Fruit fly (Drosophila melanogaster) whole organism, embryonic: ENCODE results near the gene CG14839.

Source experiments
- Abd-B ChIP-seq: fragments of 200-800 bp; sonication (Bioruptor generic); optimal IDR thresholded peaks from 2 replicates; lab custom pipeline; 2018; ENCODE audit warnings: missing biosample characterization, mild to moderate bottlenecking, missing genetic modification characterization, moderate library complexity
- Adf1 ChIP-seq: fragments of 200-800 bp; sonication (Bioruptor generic); IDR thresholded peaks from 2 replicates; pipeline ENCODE4 v1.3.6; 2022; ENCODE audit warnings: missing biosample characterization, missing genetic modification characterization
- B-H2 ChIP-seq: fragments of 200-800 bp; sonication (Bioruptor generic); optimal IDR thresholded peaks from 2 replicates; lab custom pipeline; 2018; ENCODE audit warnings: missing biosample characterization, mild to moderate bottlenecking, missing genetic modification characterization
- CG10543 ChIP-seq: fragments of 200-800 bp; sonication (Bioruptor generic); optimal IDR thresholded peaks from 3 replicates; lab custom pipeline; 2017; ENCODE audit warnings: missing biosample characterization, mild to moderate bottlenecking, missing genetic modification characterization, moderate library complexity
- CG10565 ChIP-seq: fragments of 200-800 bp; sonication (Bioruptor generic); optimal IDR thresholded peaks from 3 replicates; lab custom pipeline; 2016; ENCODE audit warnings: missing biosample characterization, mild to moderate bottlenecking, missing genetic modification characterization
- CG10979 ChIP-seq: fragments of 200-800 bp; sonication (Bioruptor generic); optimal IDR thresholded peaks from 2 replicates; lab custom pipeline; 2018; ENCODE audit warnings: missing biosample characterization, mild to moderate bottlenecking, missing genetic modification characterization, moderate library complexity
- CG11398 ChIP-seq: fragments of 200-800 bp; sonication (Bioruptor generic); optimal IDR thresholded peaks from 2 replicates; lab custom pipeline; 2016; ENCODE audit warnings: missing biosample characterization, missing genetic modification characterization
- CG12104 ChIP-seq: fragments of 200-800 bp; sonication (Bioruptor generic); optimal IDR thresholded peaks from 3 replicates; lab custom pipeline; 2016; ENCODE audit warnings: missing biosample characterization, missing genetic modification characterization
- CG12155 ChIP-seq: fragments of 200-800 bp; sonication (Bioruptor generic); optimal IDR thresholded peaks from 3 replicates; lab custom pipeline; 2016; ENCODE audit warnings: missing biosample characterization, missing genetic modification characterization
- CG13287 ChIP-seq: fragments of 200-800 bp; sonication (Bioruptor generic); IDR thresholded peaks from 2 replicates; pipeline ENCODE4 v1.3.6; 2022; ENCODE audit warnings: missing biosample characterization, missing genetic modification characterization; ENCODE audit not compliant: partially characterized antibody
- CG14667 ChIP-seq: fragments of 200-800 bp; sonication (Bioruptor generic); IDR thresholded peaks from 2 replicates; pipeline ENCODE4 v1.3.6; 2022; ENCODE audit warnings: missing biosample characterization, missing genetic modification characterization
- CG15073 ChIP-seq: fragments of 200-800 bp; sonication (Bioruptor generic); optimal IDR thresholded peaks from 2 replicates; lab custom pipeline; 2016; ENCODE audit warnings: missing biosample characterization, missing genetic modification characterization
- CG1529 ChIP-seq: fragments of 200-800 bp; sonication (Bioruptor generic); optimal IDR thresholded peaks from 3 replicates; lab custom pipeline; 2018; ENCODE audit warnings: missing biosample characterization, missing genetic modification characterization
- CG17361 ChIP-seq: fragments of 200-800 bp; sonication (Bioruptor generic); IDR thresholded peaks from 3 replicates; pipeline ENCODE4 v1.3.6; 2022; ENCODE audit warnings: missing biosample characterization, missing genetic modification characterization
- CG17829 ChIP-seq: fragments of 200-800 bp; optimal IDR thresholded peaks from 2 replicates; lab custom pipeline; 2019; ENCODE audit warnings: missing biosample characterization, mild to moderate bottlenecking, missing genetic modification characterization, moderate library complexity
- CG31224 ChIP-seq: fragments of 200-800 bp; sonication (Bioruptor generic); IDR thresholded peaks from 2 replicates; pipeline ENCODE4 v1.3.6; 2022; ENCODE audit warnings: missing biosample characterization, missing genetic modification characterization
- CG3163 ChIP-seq: fragments of 200-800 bp; sonication (Bioruptor generic); optimal IDR thresholded peaks from 3 replicates; lab custom pipeline; 2016; ENCODE audit warnings: missing biosample characterization, missing genetic modification characterization
- CG33213 ChIP-seq: fragments of 200-800 bp; sonication (Bioruptor generic); optimal IDR thresholded peaks from 3 replicates; lab custom pipeline; 2016; ENCODE audit warnings: missing biosample characterization, missing genetic modification characterization
- CG4360 ChIP-seq: fragments of 200-800 bp; sonication (Bioruptor generic); IDR thresholded peaks from 2 replicates; pipeline ENCODE4 v1.3.6; 2022; ENCODE audit warnings: missing biosample characterization, missing genetic modification characterization
- CG4424 ChIP-seq: fragments of 200-800 bp; sonication (Bioruptor generic); optimal IDR thresholded peaks from 3 replicates; lab custom pipeline; 2016; ENCODE audit warnings: missing biosample characterization, missing genetic modification characterization
- CG4707 ChIP-seq: fragments of 200-800 bp; sonication (Bioruptor generic); optimal IDR thresholded peaks from 2 replicates; lab custom pipeline; 2018; ENCODE audit warnings: missing biosample characterization, mild to moderate bottlenecking, missing genetic modification characterization, moderate library complexity
- CG4820 ChIP-seq: fragments of 200-800 bp; sonication (Bioruptor generic); optimal IDR thresholded peaks from 3 replicates; lab custom pipeline; 2016; ENCODE audit warnings: missing biosample characterization, missing genetic modification characterization
- CG5953 ChIP-seq: fragments of 200-800 bp; sonication (Bioruptor generic); IDR thresholded peaks from 2 replicates; pipeline ENCODE4 v1.3.6; 2022; ENCODE audit warnings: missing biosample characterization, missing genetic modification characterization
- CG8359 ChIP-seq: fragments of 200-800 bp; sonication (Bioruptor generic); optimal IDR thresholded peaks from 2 replicates; lab custom pipeline; 2017; ENCODE audit warnings: missing biosample characterization, mild to moderate bottlenecking, missing genetic modification characterization, borderline replicate concordance
- Chrac-16 ChIP-seq: fragments of 200-800 bp; sonication (Bioruptor generic); optimal IDR thresholded peaks from 3 replicates; lab custom pipeline; 2016; ENCODE audit warnings: missing biosample characterization, missing genetic modification characterization
- Dref ChIP-seq: fragments of 200-800 bp; sonication (Bioruptor generic); IDR thresholded peaks from 2 replicates; pipeline ENCODE4 v1.3.6; 2022; ENCODE audit warnings: missing biosample characterization, missing genetic modification characterization
- Fer1 ChIP-seq: fragments of 200-800 bp; sonication (Bioruptor generic); optimal IDR thresholded peaks from 2 replicates; lab custom pipeline; 2017; ENCODE audit warnings: missing biosample characterization, mild to moderate bottlenecking, missing genetic modification characterization
- Hmr ChIP-seq: fragments of 200-800 bp; sonication (Bioruptor generic); optimal IDR thresholded peaks from 3 replicates; lab custom pipeline; 2017; ENCODE audit warnings: mild to moderate bottlenecking, missing biosample characterization, missing genetic modification reagents, missing genetic modification characterization
- Hr78 ChIP-seq, 2 experiments: fragments of 200-800 bp in 1 of 2; fragments of >200 bp in 1 of 2; sonication (Bioruptor generic) in 1 of 2; optimal IDR thresholded peaks; 2 replicates each; lab custom pipeline; 2017 to 2019; ENCODE audit warnings: missing biosample characterization in 2 of 2, missing genetic modification characterization in 2 of 2, mild to moderate bottlenecking in 1 of 2, moderate library complexity in 1 of 2
- Kr ChIP-seq: fragments of 200-800 bp; sonication (Bioruptor generic); optimal IDR thresholded peaks from 2 replicates; lab custom pipeline; 2017; ENCODE audit warnings: missing biosample characterization, mild to moderate bottlenecking, missing genetic modification characterization
- Max ChIP-seq: fragments of 200-800 bp; sonication (Bioruptor generic); optimal IDR thresholded peaks from 2 replicates; lab custom pipeline; 2016; ENCODE audit warnings: missing biosample characterization, mild to moderate bottlenecking, missing genetic modification characterization
- bab2 ChIP-seq: fragments of 200-800 bp; sonication (Bioruptor generic); optimal IDR thresholded peaks from 2 replicates; lab custom pipeline; 2016; ENCODE audit warnings: missing biosample characterization, missing genetic modification characterization
- cato ChIP-seq: fragments of 200-800 bp; sonication (Bioruptor generic); optimal IDR thresholded peaks from 2 replicates; lab custom pipeline; 2016; ENCODE audit warnings: missing biosample characterization, missing genetic modification characterization, borderline replicate concordance
- chn ChIP-seq: fragments of 200-800 bp; sonication (Bioruptor generic); optimal IDR thresholded peaks from 2 replicates; lab custom pipeline; 2016; ENCODE audit warnings: missing biosample characterization, missing genetic modification characterization
- dan ChIP-seq: fragments of 200-800 bp; sonication (Bioruptor generic); IDR thresholded peaks from 2 replicates; pipeline ENCODE4 v1.3.6; 2022; ENCODE audit warnings: missing biosample characterization, missing genetic modification characterization
- dimm ChIP-seq: fragments of 200-800 bp; sonication (Bioruptor generic); IDR thresholded peaks from 2 replicates; pipeline ENCODE4 v1.3.6; 2022; ENCODE audit warnings: missing biosample characterization, missing genetic modification characterization
- en ChIP-seq: fragments of 200-800 bp; sonication (Bioruptor generic); optimal IDR thresholded peaks from 2 replicates; lab custom pipeline; 2016; ENCODE audit warnings: missing biosample characterization, missing genetic modification characterization
- fd102C ChIP-seq: fragments of 200-800 bp; sonication (Bioruptor generic); optimal IDR thresholded peaks from 2 replicates; lab custom pipeline; 2018; ENCODE audit warnings: missing biosample characterization, mild to moderate bottlenecking, missing genetic modification characterization, moderate library complexity
- fd64A ChIP-seq: fragments of 200-800 bp; sonication (Bioruptor generic); optimal IDR thresholded peaks from 3 replicates; lab custom pipeline; 2018; ENCODE audit warnings: missing biosample characterization, mild to moderate bottlenecking, missing genetic modification characterization
- nau ChIP-seq: fragments of 200-800 bp; sonication (Bioruptor generic); optimal IDR thresholded peaks from 3 replicates; lab custom pipeline; 2017; ENCODE audit warnings: missing biosample characterization, mild to moderate bottlenecking, missing genetic modification characterization, missing genetic modification reagents
- peb ChIP-seq: fragments of 200-800 bp; sonication (Bioruptor generic); IDR thresholded peaks from 2 replicates; pipeline ENCODE4 v1.3.6; 2022; ENCODE audit warnings: missing biosample characterization, missing genetic modification characterization
- rib ChIP-seq: fragments of 200-800 bp; sonication (Bioruptor generic); IDR thresholded peaks from 2 replicates; pipeline ENCODE4 v1.3.6; 2022; ENCODE audit warnings: missing biosample characterization, missing genetic modification characterization
- seq ChIP-seq: fragments of 200-800 bp; sonication (Bioruptor generic); IDR thresholded peaks from 2 replicates; pipeline ENCODE4 v1.3.6; 2022; ENCODE audit warnings: missing biosample characterization, missing genetic modification characterization
- shn ChIP-seq: fragments of 200-800 bp; sonication (Bioruptor generic); optimal IDR thresholded peaks from 3 replicates; lab custom pipeline; 2016; ENCODE audit warnings: missing biosample characterization, missing genetic modification characterization
- sim ChIP-seq: fragments of 200-800 bp; sonication (Bioruptor generic); IDR thresholded peaks from 2 replicates; pipeline ENCODE4 v1.3.6; 2022; ENCODE audit warnings: missing biosample characterization, missing genetic modification characterization
- sqz ChIP-seq: fragments of 200-800 bp; sonication (Bioruptor generic); optimal IDR thresholded peaks from 3 replicates; lab custom pipeline; 2018; ENCODE audit warnings: missing biosample characterization, mild to moderate bottlenecking, missing genetic modification characterization
- tna ChIP-seq: fragments of 200-800 bp; sonication (Bioruptor generic); IDR thresholded peaks from 2 replicates; pipeline ENCODE4 v1.3.6; 2022; ENCODE audit warnings: missing biosample characterization, missing genetic modification characterization; ENCODE audit not compliant: partially characterized antibody
- unc-4 ChIP-seq: fragments of 200-800 bp; sonication (Bioruptor generic); IDR thresholded peaks from 2 replicates; pipeline ENCODE4 v1.3.6; 2022; ENCODE audit warnings: missing biosample characterization, missing genetic modification characterization; ENCODE audit not compliant: partially characterized antibody
- vfl ChIP-seq: fragments of 200-800 bp; sonication (Bioruptor generic); optimal IDR thresholded peaks from 2 replicates; lab custom pipeline; 2016; ENCODE audit warnings: missing biosample characterization, missing genetic modification characterization
- vvl ChIP-seq: fragments of 200-800 bp; sonication (Bioruptor generic); IDR thresholded peaks from 2 replicates; pipeline ENCODE4 v1.3.6; 2022; ENCODE audit warnings: missing biosample characterization, missing genetic modification characterization
- z ChIP-seq: fragments of 200-800 bp; sonication (Bioruptor generic); IDR thresholded peaks from 3 replicates; pipeline ENCODE4 v1.3.6; 2022; ENCODE audit warnings: missing biosample characterization, missing genetic modification characterization

CG14839 gene

dm6 chr3R:14283042-14283626, 20.9 kb downstream of the CG14839 start (continued):
- no peak for TF ChIP-seq CG5953 (GFP tag; lab: Robert Waterston, UW)
- TF ChIP-seq CG8359 (GFP tag; lab: Kevin White, UChicago) = no peak
- no peak for TF ChIP-seq CG10565 (GFP tag; lab: Kevin White, UChicago)
- TF ChIP-seq peb = no peak
- no peak for TF ChIP-seq vvl (GFP tag; lab: Robert Waterston, UW)
- peak; percentile 34 for TF ChIP-seq CG12155 (GFP tag; lab: Kevin White, UChicago)
- no peak for TF ChIP-seq CG4424
- TF ChIP-seq Adf1 (GFP tag; lab: Robert Waterston, UW) = no peak
- peak; percentile 61 for TF ChIP-seq Hmr (GFP tag; lab: Kevin White, UChicago)
- no peak for TF ChIP-seq fd102C (GFP tag; lab: Kevin White, UChicago)
- peak; percentile 1 for TF ChIP-seq chn (GFP tag; lab: Kevin White, UChicago)
- no peak for TF ChIP-seq CG4707 (GFP tag; lab: Kevin White, UChicago)
- TF ChIP-seq CG11398 (GFP tag; lab: Kevin White, UChicago) = no peak
- no peak for TF ChIP-seq sqz
- no peak for TF ChIP-seq CG13287 (GFP tag; lab: Robert Waterston, UW)
- no peak for TF ChIP-seq CG14667
- TF ChIP-seq bab2 = no peak
- TF ChIP-seq Hr78 (GFP tag; optimal IDR thresholded peaks at IDR 0.05; lab: Kevin White, UChicago) = no peak
- TF ChIP-seq Chrac-16 (GFP tag; lab: Kevin White, UChicago) = peak; percentile 13
- TF ChIP-seq CG3163 (GFP tag; lab: Kevin White, UChicago) = no peak
- no peak for TF ChIP-seq CG4360 (GFP tag; lab: Robert Waterston, UW)
- no peak for TF ChIP-seq sim (GFP tag; lab: Robert Waterston, UW)
- no peak for TF ChIP-seq CG17361 (GFP tag; lab: Robert Waterston, UW)
- TF ChIP-seq CG15073 (GFP tag; lab: Kevin White, UChicago) = no peak
- no peak for TF ChIP-seq rib (GFP tag; lab: Robert Waterston, UW)
- TF ChIP-seq vfl = no peak
- TF ChIP-seq Dref (GFP tag; lab: Robert Waterston, UW) = no peak
- TF ChIP-seq CG12104 (GFP tag; lab: Kevin White, UChicago) = no peak
- TF ChIP-seq unc-4 = no peak
- no peak for TF ChIP-seq dimm (GFP tag; lab: Robert Waterston, UW)
- TF ChIP-seq en (GFP tag; lab: Kevin White, UChicago) = peak; percentile 4
- no peak for TF ChIP-seq nau (GFP tag; lab: Kevin White, UChicago)
- no peak for TF ChIP-seq cato (GFP tag; lab: Kevin White, UChicago)
- no peak for TF ChIP-seq CG31224 (GFP tag; lab: Robert Waterston, UW)
- TF ChIP-seq fd64A = no peak
- TF ChIP-seq tna = no peak
- no peak for TF ChIP-seq Fer1 (GFP tag; lab: Kevin White, UChicago)
- peak; percentile 58 for TF ChIP-seq shn (GFP tag; lab: Kevin White, UChicago)
- no peak for TF ChIP-seq seq
- TF ChIP-seq B-H2 = no peak
- TF ChIP-seq Max (GFP tag; lab: Kevin White, UChicago) = no peak
- TF ChIP-seq CG10543 = no peak
- no peak for TF ChIP-seq Kr (GFP tag; lab: Kevin White, UChicago)
- TF ChIP-seq dan = no peak
- TF ChIP-seq z (GFP tag; lab: Robert Waterston, UW) = no peak
- TF ChIP-seq CG4820 (GFP tag; lab: Kevin White, UChicago) = no peak
- TF ChIP-seq CG17829 = no peak
- TF ChIP-seq CG1529 (GFP tag; lab: Kevin White, UChicago) = no peak
- no peak for TF ChIP-seq CG33213 (GFP tag; lab: Kevin White, UChicago)
- TF ChIP-seq CG10979 (tag; lab: Kevin White, UChicago) = no peak
- TF ChIP-seq Abd-B (GFP tag; lab: Kevin White, UChicago) = peak; percentile 41
